Worm (Caenorhabditis elegans) whole organism, late embryonic: ENCODE data around the gene clec-206.

Experiments used
- C38D4.7 ChIP-seq: fragments of 200-800 bp; sonication (Bioruptor generic); optimal IDR thresholded peaks from 2 replicates; lab custom pipeline; 2018; ENCODE audit warnings: mild to moderate bottlenecking, missing genetic modification characterization, moderate library complexity, missing compliant biosample characterization
- F13H6.1 ChIP-seq: sonication (generic microtip); optimal IDR thresholded peaks from 2 replicates; lab custom pipeline; 2016; ENCODE audit warnings: missing genetic modification characterization, missing compliant biosample characterization
- T23F11.4 ChIP-seq: fragments of 200-800 bp; sonication (Bioruptor generic); optimal IDR thresholded peaks from 2 replicates; lab custom pipeline; 2018; ENCODE audit warnings: mild to moderate bottlenecking, missing genetic modification characterization, missing compliant biosample characterization
- Y22D7AL.16 ChIP-seq: sonication (generic microtip); optimal IDR thresholded peaks from 2 replicates; lab custom pipeline; 2016; ENCODE audit warnings: missing genetic modification characterization, missing compliant biosample characterization
- ahr-1 ChIP-seq: sonication (generic microtip); optimal IDR thresholded peaks from 2 replicates; lab custom pipeline; 2016; ENCODE audit warnings: missing genetic modification characterization, missing compliant biosample characterization
- ceh-30 ChIP-seq: fragments of 150-350 bp; optimal IDR thresholded peaks from 2 replicates; lab custom pipeline; 2014; ENCODE audit warnings: missing biosample characterization, missing genetic modification characterization
- ceh-31 ChIP-seq: sonication (generic microtip); optimal IDR thresholded peaks from 2 replicates; lab custom pipeline; 2016; ENCODE audit warnings: missing genetic modification characterization, missing compliant biosample characterization
- ceh-34 ChIP-seq: sonication (generic microtip); optimal IDR thresholded peaks from 2 replicates; lab custom pipeline; 2016; ENCODE audit warnings: mild to moderate bottlenecking, missing genetic modification characterization, missing compliant biosample characterization
- ceh-45 ChIP-seq: fragments of 200-800 bp; sonication (Bioruptor generic); IDR thresholded peaks from 2 replicates; pipeline ENCODE4 v1.3.6; 2022; ENCODE audit warnings: missing genetic modification reagents, missing genetic modification characterization, missing compliant biosample characterization
- ceh-6 ChIP-seq: fragments of 200-800 bp; sonication (Bioruptor generic); optimal IDR thresholded peaks from 2 replicates; lab custom pipeline; 2018; ENCODE audit warnings: mild to moderate bottlenecking, missing genetic modification characterization, missing compliant biosample characterization
- che-1 ChIP-seq: sonication (generic microtip); optimal IDR thresholded peaks from 2 replicates; lab custom pipeline; 2016; ENCODE audit warnings: mild to moderate bottlenecking, missing genetic modification characterization, missing compliant biosample characterization
- dmd-4 ChIP-seq: sonication (generic microtip); optimal IDR thresholded peaks from 2 replicates; lab custom pipeline; 2016; ENCODE audit warnings: borderline replicate concordance, missing genetic modification characterization, missing compliant biosample characterization
- elt-4 ChIP-seq: sonication (generic microtip); optimal IDR thresholded peaks from 2 replicates; lab custom pipeline; 2016; ENCODE audit warnings: missing genetic modification characterization, missing compliant biosample characterization
- ets-4 ChIP-seq: sonication (generic microtip); optimal IDR thresholded peaks from 2 replicates; lab custom pipeline; 2016; ENCODE audit warnings: missing genetic modification characterization, missing compliant biosample characterization
- eyg-1 ChIP-seq: sonication (generic microtip); optimal IDR thresholded peaks from 2 replicates; lab custom pipeline; 2016; ENCODE audit warnings: missing genotype, missing genetic modification characterization, missing compliant biosample characterization
- fax-1 ChIP-seq: sonication (generic microtip); optimal IDR thresholded peaks from 2 replicates; lab custom pipeline; 2016; ENCODE audit warnings: missing genotype, missing genetic modification characterization, missing compliant biosample characterization
- fkh-10 ChIP-seq: fragments of 150-350 bp; optimal IDR thresholded peaks from 2 replicates; lab custom pipeline; 2014; ENCODE audit warnings: missing biosample characterization, missing genetic modification reagents, missing genetic modification characterization
- fkh-6 ChIP-seq: sonication (generic microtip); optimal IDR thresholded peaks from 2 replicates; lab custom pipeline; 2016; ENCODE audit warnings: missing genetic modification characterization, missing compliant biosample characterization
- hlh-13 ChIP-seq: fragments of 200-800 bp; sonication (Bioruptor generic); optimal IDR thresholded peaks from 2 replicates; lab custom pipeline; 2018; ENCODE audit warnings: mild to moderate bottlenecking, missing genetic modification characterization, missing compliant biosample characterization
- hlh-8 ChIP-seq: sonication (generic microtip); optimal IDR thresholded peaks from 2 replicates; lab custom pipeline; 2016; ENCODE audit warnings: missing genotype, missing genetic modification characterization, missing compliant biosample characterization
- lim-6 ChIP-seq: sonication (generic microtip); optimal IDR thresholded peaks from 2 replicates; lab custom pipeline; 2016; ENCODE audit warnings: missing genetic modification characterization, missing compliant biosample characterization
- lin-11 ChIP-seq: fragments of 200-800 bp; sonication (Bioruptor generic); optimal IDR thresholded peaks from 2 replicates; lab custom pipeline; 2018; ENCODE audit warnings: mild to moderate bottlenecking, missing genetic modification characterization, missing compliant biosample characterization
- madf-2 ChIP-seq: sonication (generic microtip); optimal IDR thresholded peaks from 2 replicates; lab custom pipeline; 2017; ENCODE audit warnings: missing genetic modification characterization, missing compliant biosample characterization
- pat-9 ChIP-seq: fragments of 200-800 bp; sonication (Bioruptor generic); optimal IDR thresholded peaks from 2 replicates; lab custom pipeline; 2018; ENCODE audit warnings: mild to moderate bottlenecking, missing genetic modification characterization, moderate library complexity, missing compliant biosample characterization
- pax-1 ChIP-seq: fragments of 150-350 bp; optimal IDR thresholded peaks from 2 replicates; lab custom pipeline; 2014; ENCODE audit warnings: missing biosample characterization, missing genetic modification characterization
- pha-4 ChIP-seq: fragments of 150-350 bp; optimal IDR thresholded peaks from 2 replicates; lab custom pipeline; 2018; ENCODE audit warnings: missing biosample characterization, missing genetic modification reagents, missing genetic modification characterization
- pros-1 ChIP-seq: fragments of 150-350 bp; optimal IDR thresholded peaks from 2 replicates; lab custom pipeline; 2014; ENCODE audit warnings: missing biosample characterization, missing genetic modification reagents, missing genetic modification characterization
- rnt-1 ChIP-seq: sonication (generic microtip); optimal IDR thresholded peaks from 2 replicates; lab custom pipeline; 2016; ENCODE audit warnings: missing genetic modification characterization, missing compliant biosample characterization
- sdc-2 ChIP-seq: sonication (generic microtip); optimal IDR thresholded peaks from 2 replicates; lab custom pipeline; 2016; ENCODE audit warnings: missing genotype, missing genetic modification characterization, missing compliant biosample characterization
- sox-2 ChIP-seq: fragments of 200-800 bp; sonication (Bioruptor generic); IDR thresholded peaks from 2 replicates; pipeline ENCODE4 v1.3.6; 2022; ENCODE audit warnings: missing genetic modification reagents, missing genetic modification characterization, missing compliant biosample characterization
- sox-4 ChIP-seq: sonication (generic microtip); optimal IDR thresholded peaks from 2 replicates; lab custom pipeline; 2017; ENCODE audit warnings: mild to moderate bottlenecking, missing genetic modification characterization, inconsistent platforms, missing compliant biosample characterization
- tbx-2 ChIP-seq: sonication (generic microtip); optimal IDR thresholded peaks from 2 replicates; lab custom pipeline; 2016; ENCODE audit warnings: missing genetic modification characterization, missing compliant biosample characterization
- tbx-7 ChIP-seq: sonication (generic microtip); optimal IDR thresholded peaks from 2 replicates; lab custom pipeline; 2016; ENCODE audit warnings: missing genotype, missing genetic modification characterization, missing compliant biosample characterization
- ttx-3 ChIP-seq: sonication (generic microtip); optimal IDR thresholded peaks from 2 replicates; lab custom pipeline; 2016; ENCODE audit warnings: missing genetic modification reagents, missing genetic modification characterization, missing compliant biosample characterization
- unc-3 ChIP-seq, 2 experiments: fragments of 200-800 bp in 1 of 2; sonication (Bioruptor generic) in 1 of 2; sonication (generic microtip) in 1 of 2; conservative IDR thresholded peaks in 1 of 2; optimal IDR thresholded peaks in 1 of 2; 2 replicates each; pipeline versions ENCODE4 v1.3.6 to Lab custom; 2016 to 2022; ENCODE audit warnings: missing compliant biosample characterization in 2 of 2, missing genetic modification characterization in 2 of 2, missing genetic modification reagents in 1 of 2
- unc-42 ChIP-seq: sonication (generic microtip); optimal IDR thresholded peaks from 2 replicates; lab custom pipeline; 2016; ENCODE audit warnings: missing genotype, missing genetic modification characterization, missing compliant biosample characterization
- unc-86 ChIP-seq: sonication (generic microtip); optimal IDR thresholded peaks from 2 replicates; lab custom pipeline; 2016; ENCODE audit warnings: missing genetic modification characterization, missing compliant biosample characterization
- zip-5 ChIP-seq: sonication (generic microtip); optimal IDR thresholded peaks from 2 replicates; lab custom pipeline; 2016; ENCODE audit warnings: missing genetic modification characterization, missing compliant biosample characterization
- ztf-16 ChIP-seq: sonication (generic microtip); optimal IDR thresholded peaks from 2 replicates; lab custom pipeline; 2017; ENCODE audit warnings: missing genetic modification characterization, missing compliant biosample characterization

The clec-206 gene

DNA sequence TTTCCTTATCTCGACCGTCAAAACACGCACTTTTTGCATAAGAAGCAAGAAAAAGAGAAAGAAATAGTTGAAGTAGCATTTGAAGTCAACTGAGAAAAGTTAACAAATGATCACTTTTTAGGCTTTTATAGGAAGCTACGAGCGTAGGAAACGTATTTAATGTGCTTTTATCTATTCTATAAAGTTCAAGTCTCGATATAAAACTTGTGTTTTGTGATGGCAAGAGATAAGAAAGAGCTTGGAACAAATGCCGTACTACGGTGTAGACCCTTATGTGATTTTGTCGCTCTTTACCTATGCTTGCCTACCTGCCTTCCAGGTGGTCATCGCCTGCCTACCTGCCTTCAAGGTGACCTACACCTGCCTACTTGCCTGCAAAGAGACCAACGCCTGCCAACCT, at the start of gene clec-206:
Gene clec-206, minus strand, starts transcription at position 101 of the 400 bp plus-strand sequence.
- TF ChIP-seq dmd-4 (tag; lab: Kevin White, UChicago) (no peak), fax-1 (no peak)

- no peak for TF ChIP-seq sox-4 (tag; lab: Kevin White, UChicago)
- no peak for TF ChIP-seq pros-1
- no peak for TF ChIP-seq pat-9
- no peak for TF ChIP-seq ztf-16 (tag; lab: Kevin White, UChicago)
- no peak for TF ChIP-seq ceh-30 (tag; lab: Kevin White, UChicago)
- TF ChIP-seq lin-11 (tag; lab: Kevin White, UChicago): no peak
- no peak for TF ChIP-seq zip-5 (tag; lab: Kevin White, UChicago)
- TF ChIP-seq hlh-13 (GFP tag; lab: Kevin White, UChicago): no peak
- TF ChIP-seq C38D4.7 (GFP tag; lab: Kevin White, UChicago): no peak
- no peak for TF ChIP-seq ceh-45 (GFP tag; lab: Robert Waterston, UW)
- no peak for TF ChIP-seq ets-4
- TF ChIP-seq tbx-2: no peak
- TF ChIP-seq Y22D7AL.16 (tag; lab: Kevin White, UChicago): no peak
- no peak for TF ChIP-seq eyg-1 (tag; lab: Kevin White, UChicago)
- TF ChIP-seq fkh-6 (tag; lab: Kevin White, UChicago): no peak
- TF ChIP-seq ceh-34 (tag; lab: Kevin White, UChicago): no peak
- TF ChIP-seq sdc-2: no peak
- no peak for TF ChIP-seq lim-6
- TF ChIP-seq F13H6.1: no peak
- no peak for TF ChIP-seq ahr-1 (tag; lab: Kevin White, UChicago)
- TF ChIP-seq, all 69 proteins: peak for 0
Observed at ce11 chrV:2053509-2053908, 49.4 kb upstream of the clec-206 start, which contains the start of gene comt-5. comt-5 (minus strand) TSS chrV:2053609.

- TF ChIP-seq unc-3 (GFP tag; conservative IDR thresholded peaks at IDR 0.05; lab: Robert Waterston, UW): no peak
- no peak for TF ChIP-seq unc-3 (tag; optimal IDR thresholded peaks at IDR 0.05; lab: Kevin White, UChicago)
- no peak for TF ChIP-seq che-1 (tag; lab: Kevin White, UChicago)
- no peak for TF ChIP-seq hlh-8 (tag; lab: Kevin White, UChicago)
- TF ChIP-seq elt-4 (tag; lab: Kevin White, UChicago): no peak
- no peak for TF ChIP-seq pros-1
- no peak for TF ChIP-seq sox-2 (GFP tag; lab: Robert Waterston, UW)
- no peak for TF ChIP-seq tbx-2
- no peak for TF ChIP-seq tbx-7 (tag; lab: Kevin White, UChicago)
- no peak for TF ChIP-seq ceh-31 (tag; lab: Kevin White, UChicago)
- TF ChIP-seq ceh-45 (GFP tag; lab: Robert Waterston, UW): no peak
- TF ChIP-seq madf-2 (tag; lab: Kevin White, UChicago): no peak
- TF ChIP-seq ceh-6: no peak
- TF ChIP-seq fkh-10 (GFP tag; lab: Kevin White, UChicago): no peak
- TF ChIP-seq pha-4 (tag; lab: Kevin White, UChicago): no peak
- no peak for TF ChIP-seq unc-86 (tag; lab: Kevin White, UChicago)
- no peak for TF ChIP-seq fax-1
- TF ChIP-seq ahr-1 (tag; lab: Kevin White, UChicago): no peak
Observed at ce11 chrV:2051507-2051906, 47.4 kb upstream of the clec-206 start, which contains the start of gene Y40B10A.11. Y40B10A.11 (minus strand) TSS chrV:2051607.

- TF ChIP-seq che-1 (tag; lab: Kevin White, UChicago): no peak
- TF ChIP-seq sox-4 (tag; lab: Kevin White, UChicago): no peak
- TF ChIP-seq F13H6.1: no peak
- no peak for TF ChIP-seq tbx-2
- TF ChIP-seq C38D4.7 (GFP tag; lab: Kevin White, UChicago): no peak
- no peak for TF ChIP-seq T23F11.4 (GFP tag; lab: Kevin White, UChicago)
- TF ChIP-seq pax-1 (tag; lab: Kevin White, UChicago): no peak
- TF ChIP-seq lin-11 (tag; lab: Kevin White, UChicago): no peak
- TF ChIP-seq sox-2 (GFP tag; lab: Robert Waterston, UW): no peak
- TF ChIP-seq ttx-3: no peak
- no peak for TF ChIP-seq unc-42
- no peak for TF ChIP-seq unc-86 (tag; lab: Kevin White, UChicago)
- TF ChIP-seq rnt-1: no peak
Observed at ce11 chrV:2050790-2051189, 46.7 kb upstream of the clec-206 start.
